Worm (Caenorhabditis elegans): ENCODE measurements around the gene T05C12.4.

T05C12.4 gene

ce11 chrII:8174148-8174547 is 6.0 kb downstream of the T05C12.4 start:
- TF ChIP-seq unc-62 (GFP tag; optimal IDR thresholded peaks at IDR 0.05 in 1 of 2) (peak in 1 of 2 experiments; percentile 91), unc-62 (tag; optimal IDR thresholded peaks at IDR 0.05) (no peak), Y48G9A.11 (GFP tag; IDR thresholded peaks at IDR 0.05) (no peak), php-3 (GFP tag; IDR thresholded peaks at IDR 0.05) (no peak)

- TF ChIP-seq unc-39 (tag; optimal IDR thresholded peaks at IDR 0.05) (no peak), cey-2 (tag; optimal IDR thresholded peaks at IDR 0.05; ENCODE audit: borderline replicate concordance, insufficient read depth) (no peak), dmd-9 (GFP tag; IDR thresholded peaks at IDR 0.05) (no peak), zip-2 (tag; optimal IDR thresholded peaks at IDR 0.05) (no peak), ctbp-1 (GFP tag; IDR thresholded peaks at IDR 0.05) (no peak), unc-62 (GFP tag; optimal IDR thresholded peaks at IDR 0.05 in 1 of 2) (no peak), unc-62 (tag; optimal IDR thresholded peaks at IDR 0.05) (no peak), ZK337.2 (GFP tag; IDR thresholded peaks at IDR 0.05) (no peak)
These were observed 6.7 kb downstream of the T05C12.4 start, which contains the start of the genes decr-1.3 and T05C12.1 for ce11 chrII:8173449-8173848. Gene decr-1.3 (minus strand): TSS chrII:8173549. Gene T05C12.1 (plus strand): TSS chrII:8173680.

ce11 chrII:8170374-8170773 is 9.8 kb downstream of the T05C12.4 start, which contains the start of gene T05C12.11:
Gene T05C12.11 (minus strand): TSS chrII:8170474.
- no peak for TF ChIP-seq hmg-1.1 (GFP tag; IDR thresholded peaks at IDR 0.05)
- no peak for TF ChIP-seq nhr-237 (tag; optimal IDR thresholded peaks at IDR 0.05)
- no peak for TF ChIP-seq snpc-1.2 (GFP tag; IDR thresholded peaks at IDR 0.05)
- TF ChIP-seq lin-29 (GFP tag; IDR thresholded peaks at IDR 0.05), result no peak
- TF ChIP-seq dmd-6 (GFP tag; IDR thresholded peaks at IDR 0.05), result no peak
- TF ChIP-seq pha-4 (GFP tag; IDR thresholded peaks at IDR 0.05), result no peak
- no peak for TF ChIP-seq pha-4 (tag; optimal IDR thresholded peaks at IDR 0.05)
- no peak for TF ChIP-seq lsy-2 (tag; optimal IDR thresholded peaks at IDR 0.05)
- TF ChIP-seq mxl-3 (GFP tag; optimal IDR thresholded peaks at IDR 0.05), result no peak
- no peak for TF ChIP-seq fkh-10 (GFP tag; optimal IDR thresholded peaks at IDR 0.05)
- TF ChIP-seq gei-8 (GFP tag; optimal IDR thresholded peaks at IDR 0.05), result no peak
- TF ChIP-seq lin-15B (tag; optimal IDR thresholded peaks at IDR 0.05), result no peak
- no peak for TF ChIP-seq jun-1 (tag; optimal IDR thresholded peaks at IDR 0.05)

ce11 chrII:8169283-8169682 is 10.9 kb downstream of the T05C12.4 start, which contains the start of gene T05C12.15:
Gene T05C12.15 (plus strand): TSS chrII:8169583.
- no peak for TF ChIP-seq lim-7 (GFP tag; IDR thresholded peaks at IDR 0.05)
- no peak for TF ChIP-seq lsy-2 (tag; optimal IDR thresholded peaks at IDR 0.05)
- no peak for TF ChIP-seq lin-38 (GFP tag; IDR thresholded peaks at IDR 0.05)
- no peak for TF ChIP-seq T20F7.1 (GFP tag; optimal IDR thresholded peaks at IDR 0.05)
- TF ChIP-seq F10B5.3 (tag; optimal IDR thresholded peaks at IDR 0.05), result no peak
- no peak for TF ChIP-seq php-3 (GFP tag; IDR thresholded peaks at IDR 0.05)
- TF ChIP-seq daf-16 (GFP tag; optimal IDR thresholded peaks at IDR 0.05), result no peak
- no peak for TF ChIP-seq daf-16 (tag; optimal IDR thresholded peaks at IDR 0.05)
- no peak for TF ChIP-seq fkh-10 (GFP tag; optimal IDR thresholded peaks at IDR 0.05)

ce11 chrII:8162120-8162648 is 18.0 kb downstream of the T05C12.4 start, which contains the start of the genes emb-27 and rrf-3:
Gene emb-27 (minus strand): TSS chrII:8162170.
Gene rrf-3 (plus strand): TSS chrII:8162465.
- TF ChIP-seq T20F7.1 (GFP tag; optimal IDR thresholded peaks at IDR 0.05) (peak; percentile 92), dpl-1 (GFP tag; optimal IDR thresholded peaks at IDR 0.05) (peak; percentile 73), Y48G9A.11 (GFP tag; IDR thresholded peaks at IDR 0.05) (peak; percentile 84), lin-38 (GFP tag; IDR thresholded peaks at IDR 0.05) (peak; percentile 88), lsy-2 (tag; optimal IDR thresholded peaks at IDR 0.05) (peak in 1 of 2 experiments; percentile 84), duxl-1 (tag; optimal IDR thresholded peaks at IDR 0.05; ENCODE audit: poor library complexity) (no peak), nhr-77 (tag; optimal IDR thresholded peaks at IDR 0.05) (no peak), mes-2 (tag; optimal IDR thresholded peaks at IDR 0.05; ENCODE audit: poor library complexity, severe bottlenecking) (peak; percentile 59), nhr-6 (tag; optimal IDR thresholded peaks at IDR 0.05) (peak; percentile 0)
